Fruit fly (Drosophila melanogaster): ENCODE data around the gene RpL34a.
A peak's percentile ranks its signal among the peaks of the same experiment; 100 is the strongest.

The RpL34a gene

dm6 chr3R:26056381-26056780, 2.7 kb downstream of the RpL34a start, which contains the start of the genes Sld5 and CG14543 (continued):
- no peak for TF ChIP-seq sisA (GFP tag; IDR thresholded peaks at IDR 0.05)
- TF ChIP-seq trh (GFP tag; optimal IDR thresholded peaks at IDR 0.05) = no peak
- TF ChIP-seq D19A (tag; optimal IDR thresholded peaks at IDR 0.05) = no peak
- TF ChIP-seq ham (GFP tag; IDR thresholded peaks at IDR 0.05) = no peak
- TF ChIP-seq CG12659 (GFP tag; optimal IDR thresholded peaks at IDR 0.05) = peak; percentile 39
- no peak for TF ChIP-seq Ssrp (tag; optimal IDR thresholded peaks at IDR 0.05)
- TF ChIP-seq Sox102F (GFP tag; optimal IDR thresholded peaks at IDR 0.05) = no peak
- no peak for TF ChIP-seq jigr1 (GFP tag; IDR thresholded peaks at IDR 0.05)
- TF ChIP-seq CG17612 (GFP tag; IDR thresholded peaks at IDR 0.05) = no peak
- TF ChIP-seq CG9797 (GFP tag; optimal IDR thresholded peaks at IDR 0.05) = no peak
- no peak for TF ChIP-seq CG10565 (GFP tag; optimal IDR thresholded peaks at IDR 0.05)
- no peak for TF ChIP-seq da (GFP tag; optimal IDR thresholded peaks at IDR 0.05)
- no peak for TF ChIP-seq Dip2 (GFP tag; IDR thresholded peaks at IDR 0.05)
- no peak for TF ChIP-seq schlank (tag; optimal IDR thresholded peaks at IDR 0.05)
- no peak for TF ChIP-seq lilli (GFP tag; optimal IDR thresholded peaks at IDR 0.05)
- no peak; the same call in 2 of the 3 replicates for TF ChIP-seq CG34224 (GFP tag; IDR thresholded peaks at IDR 0.05; ENCODE audit: partially characterized antibody)
- no peak for TF ChIP-seq unpg (GFP tag; optimal IDR thresholded peaks at IDR 0.05)
- peak; percentile 45 for TF ChIP-seq NC2β (GFP tag; optimal IDR thresholded peaks at IDR 0.05)
- no peak for TF ChIP-seq HmgD (GFP tag; optimal IDR thresholded peaks at IDR 0.05)
- no peak for TF ChIP-seq CG17328 (GFP tag; IDR thresholded peaks at IDR 0.05)
- peak; percentile 12 for TF ChIP-seq CG12155 (GFP tag; optimal IDR thresholded peaks at IDR 0.05)
- TF ChIP-seq zf30C (GFP tag; optimal IDR thresholded peaks at IDR 0.05) = no peak
- no peak for TF ChIP-seq Doc2 (GFP tag; IDR thresholded peaks at IDR 0.05)
- no peak for TF ChIP-seq CG7745 (tag; optimal IDR thresholded peaks at IDR 0.05)
- TF ChIP-seq Sry-β (GFP tag; optimal IDR thresholded peaks at IDR 0.05) = no peak
- TF ChIP-seq pan (optimal IDR thresholded peaks at IDR 0.05) = no peak
- no peak for TF ChIP-seq pan (GFP tag; optimal IDR thresholded peaks at IDR 0.05 in 1 of 2, IDR thresholded peaks at IDR 0.05 in 1 of 2)
- no peak for TF ChIP-seq pfk (GFP tag; optimal IDR thresholded peaks at IDR 0.05)
- TF ChIP-seq CG1024 (GFP tag; IDR thresholded peaks at IDR 0.05) = no peak
- TF ChIP-seq dysf (GFP tag; IDR thresholded peaks at IDR 0.05) = peak; percentile 54; the same call in 2 of the 3 replicates
- no peak for TF ChIP-seq Dfd (GFP tag; optimal IDR thresholded peaks at IDR 0.05)
- TF ChIP-seq CkIIα-i1 (GFP tag; IDR thresholded peaks at IDR 0.05) = no peak
- peak; percentile 84 for TF ChIP-seq Med (GFP tag)
- 0 out of 2 replicates have a peak, but pooled peaks have one; percentile 17 for TF ChIP-seq CG3847 (GFP tag; IDR thresholded peaks at IDR 0.05)
- no peak for TF ChIP-seq CG34422 (GFP tag; IDR thresholded peaks at IDR 0.05)
- TF ChIP-seq Rfx (GFP tag; IDR thresholded peaks at IDR 0.05) = no peak
- TF ChIP-seq CG3995 (GFP tag; optimal IDR thresholded peaks at IDR 0.05) = no peak
- peak; percentile 45 for TF ChIP-seq CG17385 (GFP tag; optimal IDR thresholded peaks at IDR 0.05)
- no peak for TF ChIP-seq oc (tag; optimal IDR thresholded peaks at IDR 0.05)
- no peak for TF ChIP-seq Bdp1 (GFP tag; optimal IDR thresholded peaks at IDR 0.05)
- TF ChIP-seq CG1647 (GFP tag; optimal IDR thresholded peaks at IDR 0.05) = no peak
- TF ChIP-seq CG2889 (GFP tag; IDR thresholded peaks at IDR 0.05) = no peak
- peak; percentile 51 for TF ChIP-seq BEAF-32 (GFP tag; optimal IDR thresholded peaks at IDR 0.05)
- TF ChIP-seq HLHmδ (GFP tag; optimal IDR thresholded peaks at IDR 0.05) = no peak
- no peak for TF ChIP-seq CG6765 (GFP tag; optimal IDR thresholded peaks at IDR 0.05)
- TF ChIP-seq CG10979 (tag; optimal IDR thresholded peaks at IDR 0.05) = no peak
- TF ChIP-seq CG18476 (GFP tag; optimal IDR thresholded peaks at IDR 0.05) = no peak
- TF ChIP-seq CG2678 (tag; optimal IDR thresholded peaks at IDR 0.05) = no peak
- 0 out of 3 replicates have a peak, but pooled peaks have one; percentile 18 for TF ChIP-seq row (GFP tag; IDR thresholded peaks at IDR 0.05)
- peak; percentile 69 for TF ChIP-seq stwl (tag; optimal IDR thresholded peaks at IDR 0.05)
- peak; percentile 18 for TF ChIP-seq mam (GFP tag; optimal IDR thresholded peaks at IDR 0.05)
- no peak for TF ChIP-seq Oaz (GFP tag; IDR thresholded peaks at IDR 0.05)
